Fruit fly (Drosophila melanogaster) whole organism, embryonic: ENCODE results near the gene TwdlQ.

Source experiments
- CoRest ChIP-seq: fragments of 200-800 bp; sonication (Bioruptor generic); optimal IDR thresholded peaks from 3 replicates; lab custom pipeline; 2018; ENCODE audit warnings: missing biosample characterization, mild to moderate bottlenecking, missing genetic modification characterization, moderate library complexity
- HHEX ChIP-seq: fragments of 200-800 bp; sonication (Bioruptor generic); optimal IDR thresholded peaks from 3 replicates; lab custom pipeline; 2017; ENCODE audit warnings: missing biosample characterization, mild to moderate bottlenecking, missing genetic modification characterization, missing genetic modification reagents

DNA sequence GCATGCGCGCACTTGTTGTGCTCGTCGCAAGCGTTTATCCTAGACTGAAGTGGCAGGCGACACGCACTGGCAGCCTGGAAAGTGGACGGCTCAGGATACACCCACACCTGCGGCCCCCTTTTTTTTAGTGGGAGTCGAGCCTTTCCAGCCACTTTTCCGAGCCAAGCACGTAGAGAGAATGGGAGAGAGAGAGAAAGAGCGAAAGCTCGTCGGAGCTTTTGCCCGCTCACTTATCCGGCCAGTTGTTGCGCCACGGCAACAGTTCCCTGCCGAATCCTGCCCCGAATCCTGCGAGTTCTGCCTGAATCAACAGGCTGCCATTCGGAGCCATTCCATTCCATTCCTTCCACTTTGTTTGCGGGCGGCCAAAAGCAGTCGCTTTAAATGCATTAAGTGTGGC, 11.4 kb downstream of the TwdlQ start, which contains the start of gene beat-VII:
- TF ChIP-seq CoRest (tag; lab: Kevin White, UChicago) (no peak), HHEX (GFP tag; lab: Kevin White, UChicago) (no peak)
